Worm (Caenorhabditis elegans): ENCODE results near the gene sru-40.

ce11 chrV:9837679-9838078, 3.9 kb upstream of the sru-40 start, which contains the start of gene srsx-21:
- TF ChIP-seq zag-1 (tag; optimal IDR thresholded peaks at IDR 0.05) (no peak), lin-15B (tag; optimal IDR thresholded peaks at IDR 0.05) (no peak), isw-1 (GFP tag; IDR thresholded peaks at IDR 0.05) (no peak), nhr-76 (tag; optimal IDR thresholded peaks at IDR 0.05) (no peak), nhr-77 (tag; optimal IDR thresholded peaks at IDR 0.05) (no peak), ceh-82 (tag; optimal IDR thresholded peaks at IDR 0.05) (no peak), tbx-2 (tag; optimal IDR thresholded peaks at IDR 0.05) (no peak), aly-2 (tag; optimal IDR thresholded peaks at IDR 0.05) (no peak), egl-27 (tag; optimal IDR thresholded peaks at IDR 0.05) (no peak), lir-3 (tag; optimal IDR thresholded peaks at IDR 0.05; ENCODE audit: poor library complexity) (no peak), mep-1 (tag; optimal IDR thresholded peaks at IDR 0.05) (no peak), ztf-11 (tag; optimal IDR thresholded peaks at IDR 0.05) (no peak)
